Worm (Caenorhabditis elegans) whole organism, L4 larva: ENCODE results near the gene sod-1.

ENCODE experiments used
- F10B5.3 ChIP-seq: sonication (generic microtip); optimal IDR thresholded peaks from 2 replicates; lab custom pipeline; 2016; ENCODE audit warnings: mild to moderate bottlenecking, missing genetic modification characterization, missing compliant biosample characterization
- F26F4.8 ChIP-seq: fragments of 200-800 bp; sonication (Bioruptor generic); conservative IDR thresholded peaks from 2 replicates; pipeline ENCODE4 v1.3.6; 2022; ENCODE audit warnings: missing genetic modification characterization, missing compliant biosample characterization
- T20F7.1 ChIP-seq: fragments of 200-800 bp; sonication (Bioruptor generic); optimal IDR thresholded peaks from 2 replicates; lab custom pipeline; 2018; ENCODE audit warnings: mild to moderate bottlenecking, missing genetic modification characterization, missing compliant biosample characterization
- Y48G9A.11 ChIP-seq: fragments of 200-800 bp; sonication (Bioruptor generic); IDR thresholded peaks from 2 replicates; pipeline ENCODE4 v1.3.6; 2022; ENCODE audit warnings: missing genetic modification reagents, missing genetic modification characterization, missing compliant biosample characterization
- ZK546.5 ChIP-seq, 2 experiments: sonication (generic microtip); optimal IDR thresholded peaks; 2 replicates each; lab custom pipeline; 2017; ENCODE audit warnings: missing biosample characterization in 2 of 2, missing genetic modification characterization in 2 of 2
- ama-1 ChIP-seq: fragments of 150-350 bp; optimal IDR thresholded peaks from 2 replicates; lab custom pipeline; 2014; ENCODE audit warnings: inconsistent platforms, mixed read lengths
- ceh-44 ChIP-seq: fragments of 200-800 bp; sonication (Bioruptor generic); IDR thresholded peaks from 2 replicates; pipeline ENCODE4 v1.3.6; 2022; ENCODE audit warnings: missing genetic modification reagents, missing genetic modification characterization, missing compliant biosample characterization
- ctbp-1 ChIP-seq: fragments of 200-800 bp; sonication (Bioruptor generic); IDR thresholded peaks from 2 replicates; pipeline ENCODE4 v1.3.6; 2022; ENCODE audit warnings: missing genetic modification reagents, missing genetic modification characterization, missing compliant biosample characterization
- daf-12 ChIP-seq: fragments of 150-350 bp; optimal IDR thresholded peaks from 2 replicates; lab custom pipeline; 2014; ENCODE audit warnings: missing biosample characterization, missing genetic modification reagents, missing genetic modification characterization
- daf-16 ChIP-seq, 3 experiments: sonication (generic microtip); optimal IDR thresholded peaks; 2 replicates each; lab custom pipeline; 2016 to 2017; ENCODE audit warnings: missing genetic modification characterization in 3 of 3, missing genetic modification reagents in 3 of 3, mild to moderate bottlenecking in 2 of 3, missing compliant biosample characterization in 2 of 3, missing biosample characterization in 1 of 3, moderate library complexity in 1 of 3
- daf-19 ChIP-seq: fragments of 200-800 bp; sonication (Bioruptor generic); conservative IDR thresholded peaks from 2 replicates; pipeline ENCODE4 v1.3.6; 2022; ENCODE audit warnings: missing genetic modification characterization, missing compliant biosample characterization
- daf-8 ChIP-seq: fragments of 200-800 bp; sonication (Bioruptor generic); IDR thresholded peaks from 2 replicates; pipeline ENCODE4 v1.3.6; 2022; ENCODE audit warnings: missing genetic modification characterization, missing compliant biosample characterization
- dmd-6 ChIP-seq: fragments of 200-800 bp; sonication (Bioruptor generic); IDR thresholded peaks from 2 replicates; pipeline ENCODE4 v1.3.6; 2022; ENCODE audit warnings: missing genetic modification reagents, missing genetic modification characterization, missing compliant biosample characterization
- dmd-8 ChIP-seq: fragments of 200-800 bp; sonication (Bioruptor generic); IDR thresholded peaks from 2 replicates; pipeline ENCODE4 v1.3.6; 2022; ENCODE audit warnings: missing genetic modification characterization, missing compliant biosample characterization
- egl-43 ChIP-seq: fragments of 200-800 bp; sonication (Bioruptor generic); IDR thresholded peaks from 2 replicates; pipeline ENCODE4 v1.3.6; 2022; ENCODE audit warnings: missing genetic modification reagents, missing genetic modification characterization, missing compliant biosample characterization
- fos-1 ChIP-seq: fragments of 150-350 bp; optimal IDR thresholded peaks from 2 replicates; lab custom pipeline; 2014; ENCODE audit warnings: missing biosample characterization, missing genetic modification characterization
- gei-8 ChIP-seq: fragments of 200-800 bp; sonication (Bioruptor generic); optimal IDR thresholded peaks from 2 replicates; lab custom pipeline; 2018; ENCODE audit warnings: mild to moderate bottlenecking, missing genetic modification characterization, missing compliant biosample characterization
- hif-1 ChIP-seq, 2 experiments: sonication (generic microtip); optimal IDR thresholded peaks; 2 replicates each; lab custom pipeline; 2016 to 2017; ENCODE audit warnings: missing compliant biosample characterization in 2 of 2, missing genetic modification characterization in 2 of 2, missing genetic modification reagents in 2 of 2, missing genotype in 2 of 2, mild to moderate bottlenecking in 1 of 2
- hlh-11 ChIP-seq: fragments of 200-800 bp; sonication (Bioruptor generic); optimal IDR thresholded peaks from 2 replicates; lab custom pipeline; 2018; ENCODE audit warnings: mild to moderate bottlenecking, missing genetic modification characterization, missing compliant biosample characterization
- hlh-30 ChIP-seq: sonication (generic microtip); optimal IDR thresholded peaks from 2 replicates; lab custom pipeline; 2017; ENCODE audit warnings: antibody characterized with exemption, mild to moderate bottlenecking, missing genetic modification characterization, missing compliant biosample characterization; ENCODE audit not compliant: insufficient read depth
- lim-7 ChIP-seq: fragments of 200-800 bp; sonication (Bioruptor generic); IDR thresholded peaks from 2 replicates; pipeline ENCODE4 v1.3.6; 2022; ENCODE audit warnings: missing genetic modification characterization, missing compliant biosample characterization
- lin-13 ChIP-seq: fragments of 150-350 bp; optimal IDR thresholded peaks from 2 replicates; lab custom pipeline; 2014; ENCODE audit warnings: missing biosample characterization, missing genetic modification reagents, missing genetic modification characterization
- lin-15B ChIP-seq: fragments of 150-350 bp; sonication (generic microtip); optimal IDR thresholded peaks from 3 replicates; lab custom pipeline; 2014; ENCODE audit warnings: missing biosample characterization, missing genetic modification characterization
- lin-39 ChIP-seq: fragments of 150-350 bp; optimal IDR thresholded peaks from 2 replicates; lab custom pipeline; 2014; ENCODE audit warnings: missing biosample characterization, missing genetic modification reagents, missing genetic modification characterization
- madf-5 ChIP-seq, 2 experiments: fragments of 200-800 bp; sonication (Bioruptor generic); IDR thresholded peaks; 2 replicates each; pipeline ENCODE4 v1.3.6; 2022; ENCODE audit warnings: missing compliant biosample characterization in 2 of 2, missing genetic modification characterization in 2 of 2
- mep-1 ChIP-seq: fragments of 150-350 bp; sonication (generic microtip); optimal IDR thresholded peaks from 3 replicates; lab custom pipeline; 2014; ENCODE audit warnings: missing biosample characterization, missing genetic modification characterization
- mes-2 ChIP-seq: sonication (generic microtip); optimal IDR thresholded peaks from 2 replicates; lab custom pipeline; 2016; ENCODE audit warnings: missing genotype, mild to moderate bottlenecking, missing genetic modification characterization, missing compliant biosample characterization; ENCODE audit not compliant: poor library complexity, severe bottlenecking
- mxl-2 ChIP-seq: fragments of 200-800 bp; sonication (Bioruptor generic); conservative IDR thresholded peaks from 2 replicates; pipeline ENCODE4 v1.3.6; 2022; ENCODE audit warnings: missing genetic modification reagents, missing genetic modification characterization, missing compliant biosample characterization
- mxl-3 ChIP-seq: fragments of 200-800 bp; sonication (Bioruptor generic); optimal IDR thresholded peaks from 2 replicates; lab custom pipeline; 2018; ENCODE audit warnings: mild to moderate bottlenecking, missing genetic modification characterization, missing compliant biosample characterization
- nhr-237 ChIP-seq: sonication (generic microtip); optimal IDR thresholded peaks from 2 replicates; lab custom pipeline; 2017; ENCODE audit warnings: missing biosample characterization, missing genetic modification characterization
- nhr-28 ChIP-seq: fragments of 150-350 bp; optimal IDR thresholded peaks from 2 replicates; lab custom pipeline; 2014; ENCODE audit warnings: missing biosample characterization, missing genetic modification characterization
- nhr-41 ChIP-seq: fragments of 200-800 bp; sonication (Bioruptor generic); IDR thresholded peaks from 2 replicates; pipeline ENCODE4 v1.3.6; 2022; ENCODE audit warnings: missing genetic modification reagents, missing genetic modification characterization, missing compliant biosample characterization
- nhr-48 ChIP-seq: sonication (generic microtip); optimal IDR thresholded peaks from 2 replicates; lab custom pipeline; 2016; ENCODE audit warnings: mild to moderate bottlenecking, missing genetic modification characterization, missing compliant biosample characterization
- nhr-76 ChIP-seq: fragments of 150-350 bp; optimal IDR thresholded peaks from 2 replicates; lab custom pipeline; 2014; ENCODE audit warnings: missing biosample characterization, missing genetic modification characterization
- nhr-77 ChIP-seq: fragments of 150-350 bp; optimal IDR thresholded peaks from 2 replicates; lab custom pipeline; 2014; ENCODE audit warnings: missing biosample characterization, missing genetic modification characterization
- php-3 ChIP-seq: fragments of 200-800 bp; sonication (Bioruptor generic); IDR thresholded peaks from 2 replicates; pipeline ENCODE4 v1.3.6; 2022; ENCODE audit warnings: missing genetic modification reagents, missing genetic modification characterization, missing compliant biosample characterization
- rbr-2 ChIP-seq: sonication (generic microtip); optimal IDR thresholded peaks from 2 replicates; lab custom pipeline; 2016; ENCODE audit warnings: missing genotype, missing genetic modification characterization, missing compliant biosample characterization
- set-16 ChIP-seq: fragments of 200-800 bp; sonication (Bioruptor generic); IDR thresholded peaks from 2 replicates; pipeline ENCODE4 v1.3.6; 2022; ENCODE audit warnings: missing genetic modification reagents, missing genetic modification characterization, missing compliant biosample characterization
- skn-1 ChIP-seq: fragments of 150-350 bp; optimal IDR thresholded peaks from 2 replicates; lab custom pipeline; 2014; ENCODE audit warnings: missing biosample characterization, missing genetic modification characterization
- spr-3 ChIP-seq: fragments of 200-800 bp; sonication (Bioruptor generic); optimal IDR thresholded peaks from 2 replicates; lab custom pipeline; 2018; ENCODE audit warnings: mild to moderate bottlenecking, missing genetic modification characterization, missing compliant biosample characterization
- unc-130 ChIP-seq: sonication (generic microtip); optimal IDR thresholded peaks from 2 replicates; lab custom pipeline; 2016; ENCODE audit warnings: missing genetic modification reagents, missing genetic modification characterization, missing compliant biosample characterization
- unc-62 ChIP-seq, 3 experiments: fragments of 150-350 bp in 1 of 3; sonication (generic microtip); optimal IDR thresholded peaks in 2 of 3; peaks in 1 of 3; 1 replicate in 1 of 3; 2 replicates in 2 of 3; lab custom pipeline; 2014 to 2017; ENCODE audit warnings: missing biosample characterization in 3 of 3, missing genetic modification characterization in 3 of 3, missing genetic modification reagents in 3 of 3, missing genotype in 1 of 3
- zfp-2 ChIP-seq: sonication (generic microtip); optimal IDR thresholded peaks from 2 replicates; lab custom pipeline; 2016; ENCODE audit warnings: mild to moderate bottlenecking, missing genetic modification characterization, missing compliant biosample characterization
- zfp-3 ChIP-seq: fragments of 200-800 bp; sonication (Bioruptor generic); conservative IDR thresholded peaks from 2 replicates; pipeline ENCODE4 v1.3.6; 2022; ENCODE audit warnings: missing genetic modification reagents, missing genetic modification characterization, missing compliant biosample characterization
- zip-11 ChIP-seq: fragments of 200-800 bp; sonication (Bioruptor generic); IDR thresholded peaks from 2 replicates; pipeline ENCODE4 v1.3.6; 2022; ENCODE audit warnings: missing genetic modification characterization, missing compliant biosample characterization
- zip-2 ChIP-seq: fragments of 150-350 bp; optimal IDR thresholded peaks from 2 replicates; lab custom pipeline; 2014; ENCODE audit warnings: missing biosample characterization, missing genetic modification characterization
- ztf-7 ChIP-seq: fragments of 150-350 bp; optimal IDR thresholded peaks from 2 replicates; lab custom pipeline; 2014; ENCODE audit warnings: missing biosample characterization, missing genetic modification characterization

The sod-1 gene

DNA sequence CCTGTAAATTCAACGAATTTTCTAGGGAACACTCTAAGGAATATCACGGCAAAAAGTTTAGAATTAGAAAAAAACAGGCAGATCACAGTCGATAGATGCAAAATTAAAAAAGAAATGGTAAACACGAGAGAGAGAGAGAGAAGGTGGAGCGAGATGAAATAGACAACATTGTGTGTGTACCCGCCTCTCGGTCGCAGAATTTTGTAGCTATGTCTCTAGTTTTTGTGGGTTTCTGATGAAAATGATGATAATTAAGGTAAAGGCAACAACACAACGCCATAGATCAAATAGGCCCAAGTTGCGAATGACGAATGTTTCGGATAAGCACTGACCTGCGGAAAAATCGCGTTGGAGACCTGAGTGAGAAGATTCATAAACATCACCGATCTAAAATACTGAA lies at the start of gene sod-1:
TSS of gene sod-1 (minus strand) at position 387 of the 400 bp plus-strand sequence.
- TF ChIP-seq set-16 (GFP tag; lab: Robert Waterston, UW), result no peak
- no peak for TF ChIP-seq daf-12 (tag; lab: Kevin White, UChicago)
- no peak for TF ChIP-seq nhr-76 (tag; lab: Kevin White, UChicago)
- peak; percentile 2 for TF ChIP-seq ama-1 (lab: Kevin White, UChicago)
- no peak for TF ChIP-seq nhr-41 (GFP tag; lab: Robert Waterston, UW)
- peak in 1 of 2 experiments; percentile 13 for TF ChIP-seq unc-62 (GFP tag; optimal IDR thresholded peaks at IDR 0.05 in 1 of 2; lab: Kevin White, UChicago)
- TF ChIP-seq unc-62 (tag; optimal IDR thresholded peaks at IDR 0.05; lab: Kevin White, UChicago), result no peak
- no peak for TF ChIP-seq F26F4.8
- no peak for TF ChIP-seq ZK546.5 (tag; optimal IDR thresholded peaks at IDR 0.05; lab: Kevin White, UChicago)
- no peak for TF ChIP-seq daf-16 (GFP tag; optimal IDR thresholded peaks at IDR 0.05; lab: Kevin White, UChicago)
- peak; percentile 88 for TF ChIP-seq daf-16 (tag; optimal IDR thresholded peaks at IDR 0.05; lab: Kevin White, UChicago)
- TF ChIP-seq hlh-11 (tag; lab: Kevin White, UChicago), result peak; percentile 20
- TF ChIP-seq fos-1 (tag; lab: Kevin White, UChicago), result no peak
- TF ChIP-seq lim-7 (GFP tag; lab: Robert Waterston, UW), result no peak
- no peak for TF ChIP-seq lin-15B (tag; lab: Kevin White, UChicago)
- peak; percentile 2 for TF ChIP-seq mes-2 (tag; lab: Kevin White, UChicago)
- no peak for TF ChIP-seq mxl-2 (GFP tag; lab: Robert Waterston, UW)
- no peak for TF ChIP-seq zip-2 (tag; lab: Kevin White, UChicago)
- no peak for TF ChIP-seq dmd-8 (GFP tag; lab: Robert Waterston, UW)
- peak; percentile 97 for TF ChIP-seq nhr-28 (tag; lab: Kevin White, UChicago)
- no peak for TF ChIP-seq hlh-30 (tag; lab: Kevin White, UChicago)
- TF ChIP-seq mxl-3 (GFP tag; lab: Kevin White, UChicago), result no peak
- TF ChIP-seq unc-130, result no peak

- no peak for TF ChIP-seq Y48G9A.11
- no peak for TF ChIP-seq lin-15B (tag; lab: Kevin White, UChicago)
- TF ChIP-seq daf-8 (GFP tag; lab: Robert Waterston, UW), result no peak
- TF ChIP-seq ZK546.5 (tag; optimal IDR thresholded peaks at IDR 0.05; lab: Kevin White, UChicago), result no peak
- peak; percentile 38; the same call in 1 of the 2 replicates for TF ChIP-seq php-3 (GFP tag; lab: Robert Waterston, UW)
- peak; percentile 6 for TF ChIP-seq lin-13
- TF ChIP-seq F26F4.8, result no peak
- no peak for TF ChIP-seq zip-11 (GFP tag; lab: Robert Waterston, UW)
- no peak for TF ChIP-seq zfp-2
- TF ChIP-seq lim-7 (GFP tag; lab: Robert Waterston, UW), result no peak
- TF ChIP-seq zfp-3, result no peak
- TF ChIP-seq gei-8 (GFP tag; lab: Kevin White, UChicago), result no peak
- TF ChIP-seq hif-1 (tag; optimal IDR thresholded peaks at IDR 0.05; lab: Kevin White, UChicago), result peak in 1 of 2 experiments; percentile 41
- TF ChIP-seq nhr-237 (tag; lab: Kevin White, UChicago), result no peak
- TF ChIP-seq daf-19 (GFP tag; lab: Robert Waterston, UW), result no peak
- TF ChIP-seq madf-5 (GFP tag; IDR thresholded peaks at IDR 0.05; lab: Robert Waterston, UW), result no peak
- TF ChIP-seq ctbp-1 (GFP tag; lab: Robert Waterston, UW), result no peak
- TF ChIP-seq ceh-44 (GFP tag; lab: Robert Waterston, UW), result no peak
- peak; percentile 5 for TF ChIP-seq nhr-48 (tag; lab: Kevin White, UChicago)
- peak; percentile 58; the same call in 1 of the 2 replicates for TF ChIP-seq dmd-6
- no peak for TF ChIP-seq egl-43 (GFP tag; lab: Robert Waterston, UW)
- no peak for TF ChIP-seq lin-39 (tag; lab: Kevin White, UChicago)
- TF ChIP-seq T20F7.1 (GFP tag; lab: Kevin White, UChicago), result peak; percentile 70
- TF ChIP-seq spr-3 (GFP tag; lab: Kevin White, UChicago), result no peak
- peak; percentile 74 for TF ChIP-seq hlh-30 (tag; lab: Kevin White, UChicago)
- no peak for TF ChIP-seq skn-1 (tag; lab: Kevin White, UChicago)
- TF ChIP-seq daf-16 (GFP tag; optimal IDR thresholded peaks at IDR 0.05; lab: Kevin White, UChicago), result peak in 1 of 2 experiments; percentile 34
- peak; percentile 51 for TF ChIP-seq daf-16 (tag; optimal IDR thresholded peaks at IDR 0.05; lab: Kevin White, UChicago)
- no peak for TF ChIP-seq nhr-77 (tag; lab: Kevin White, UChicago)
- no peak for TF ChIP-seq F10B5.3 (tag; lab: Kevin White, UChicago)
- no peak for TF ChIP-seq ztf-7 (tag; lab: Kevin White, UChicago)
- TF ChIP-seq mep-1, result peak; percentile 73
- no peak for TF ChIP-seq ama-1 (lab: Kevin White, UChicago)
- peak; percentile 70 for TF ChIP-seq rbr-2
These were observed 48.8 kb upstream of the sod-1 start, which contains the start of the genes lst-6 and lst-5 for ce11 chrII:7022370-7023001. lst-6 (minus strand) TSS chrII:7022509. lst-5 (plus strand) TSS chrII:7022913.
